Worm (Caenorhabditis elegans) whole organism, late embryonic: ENCODE results near the gene sre-2.

ENCODE experiments used
- F13H6.1 ChIP-seq: sonication (generic microtip); optimal IDR thresholded peaks from 2 replicates; lab custom pipeline; 2016; ENCODE audit warnings: missing genetic modification characterization, missing compliant biosample characterization
- ceh-34 ChIP-seq: sonication (generic microtip); optimal IDR thresholded peaks from 2 replicates; lab custom pipeline; 2016; ENCODE audit warnings: mild to moderate bottlenecking, missing genetic modification characterization, missing compliant biosample characterization
- hlh-30 ChIP-seq: sonication (generic microtip); optimal IDR thresholded peaks from 2 replicates; lab custom pipeline; 2017; ENCODE audit warnings: antibody characterized with exemption, missing genetic modification characterization, missing compliant biosample characterization; ENCODE audit not compliant: insufficient read depth
- nfya-1 ChIP-seq: sonication (generic microtip); optimal IDR thresholded peaks from 2 replicates; lab custom pipeline; 2017; ENCODE audit warnings: missing genetic modification characterization, mild to moderate bottlenecking, missing compliant biosample characterization, antibody characterized with exemption, moderate library complexity
- pha-4 ChIP-seq: fragments of 150-350 bp; optimal IDR thresholded peaks from 2 replicates; lab custom pipeline; 2018; ENCODE audit warnings: missing biosample characterization, missing genetic modification reagents, missing genetic modification characterization

DNA sequence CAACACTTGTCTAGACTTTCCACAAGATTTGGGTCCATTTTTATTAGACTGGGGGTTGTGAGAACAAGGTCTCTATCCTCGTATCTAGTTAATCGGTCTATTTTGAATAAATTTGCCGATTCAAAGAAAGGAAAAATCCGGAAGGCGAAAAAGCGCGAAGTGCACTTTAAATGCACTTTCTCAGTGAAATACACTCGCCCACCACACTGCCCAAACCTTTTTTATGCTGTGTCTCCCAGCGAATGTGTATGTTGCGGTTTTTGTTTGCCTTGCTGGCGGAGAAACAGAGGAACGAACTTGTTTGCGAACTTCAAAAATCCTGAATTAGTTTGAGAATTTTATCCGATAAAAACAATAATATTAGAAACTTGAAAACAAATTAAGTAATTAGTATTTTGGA, 28.9 kb upstream of the sre-2 start:
- TF ChIP-seq hlh-30 (tag; lab: Kevin White, UChicago) = no peak
- TF ChIP-seq nfya-1 = no peak
- no peak for TF ChIP-seq F13H6.1 (tag; lab: Kevin White, UChicago)
- no peak for TF ChIP-seq pha-4 (tag; lab: Kevin White, UChicago)
- no peak for TF ChIP-seq ceh-34 (tag; lab: Kevin White, UChicago)
